Worm (Caenorhabditis elegans) whole organism, L1 larva: ENCODE results near the gene lgc-39.
A peak's percentile ranks its signal among the peaks of the same experiment; 100 is the strongest.

Source experiments
- C34B4.2 ChIP-seq: sonication (generic microtip); optimal IDR thresholded peaks from 2 replicates; lab custom pipeline; 2017; ENCODE audit warnings: mild to moderate bottlenecking, missing genetic modification characterization, missing compliant biosample characterization
- aha-1 ChIP-seq: fragments of 150-350 bp; optimal IDR thresholded peaks from 2 replicates; lab custom pipeline; 2014; ENCODE audit warnings: missing biosample characterization, missing genetic modification characterization
- alr-1 ChIP-seq: fragments of 200-800 bp; sonication (Bioruptor generic); optimal IDR thresholded peaks from 2 replicates; lab custom pipeline; 2018; ENCODE audit warnings: borderline replicate concordance, mild to moderate bottlenecking, missing genetic modification characterization, missing compliant biosample characterization
- aly-2 ChIP-seq: fragments of 150-350 bp; optimal IDR thresholded peaks from 2 replicates; lab custom pipeline; 2014; ENCODE audit warnings: missing biosample characterization, missing genetic modification characterization
- ama-1 ChIP-seq: fragments of 150-350 bp; optimal IDR thresholded peaks from 2 replicates; lab custom pipeline; 2014
- blmp-1 ChIP-seq: fragments of 150-350 bp; optimal IDR thresholded peaks from 2 replicates; lab custom pipeline; 2014; ENCODE audit warnings: missing biosample characterization, missing genetic modification characterization
- ceh-8 ChIP-seq: fragments of 200-800 bp; sonication (Bioruptor generic); optimal IDR thresholded peaks from 2 replicates; lab custom pipeline; 2018; ENCODE audit warnings: mild to moderate bottlenecking, missing genetic modification characterization, moderate library complexity, missing compliant biosample characterization
- ceh-82 ChIP-seq, 3 experiments: fragments of 150-350 bp in 1 of 3; sonication (generic microtip) in 2 of 3; optimal IDR thresholded peaks; 2 replicates each; lab custom pipeline; 2014 to 2017; ENCODE audit warnings: missing biosample characterization in 3 of 3, missing genetic modification characterization in 3 of 3
- ces-1 ChIP-seq: fragments of 150-350 bp; optimal IDR thresholded peaks from 2 replicates; lab custom pipeline; 2014; ENCODE audit warnings: missing biosample characterization, missing genetic modification reagents, missing genetic modification characterization
- dsc-1 ChIP-seq: sonication (generic microtip); optimal IDR thresholded peaks from 2 replicates; lab custom pipeline; 2016; ENCODE audit warnings: mild to moderate bottlenecking, missing genetic modification characterization, missing compliant biosample characterization
- efl-1 ChIP-seq, 4 experiments: fragments of 150-350 bp; optimal IDR thresholded peaks in 3 of 4; peaks in 1 of 4; 1 replicate in 1 of 4; 2 replicates in 3 of 4; lab custom pipeline; 2014; ENCODE audit warnings: missing biosample characterization in 2 of 4, missing genetic modification characterization in 2 of 4, missing genetic modification reagents in 2 of 4
- efl-3 ChIP-seq: fragments of 200-800 bp; sonication (Bioruptor generic); optimal IDR thresholded peaks from 2 replicates; lab custom pipeline; 2018; ENCODE audit warnings: mild to moderate bottlenecking, missing genetic modification characterization, missing compliant biosample characterization
- egl-27 ChIP-seq, 2 experiments: fragments of 150-350 bp in 1 of 2; sonication (generic microtip); optimal IDR thresholded peaks; 3 replicates each; lab custom pipeline; 2017 to 2018; ENCODE audit warnings: missing biosample characterization in 2 of 2, missing genetic modification characterization in 2 of 2, missing genetic modification reagents in 2 of 2
- elt-3 ChIP-seq, 6 experiments: fragments of 150-350 bp in 1 of 6; sonication (generic microtip); optimal IDR thresholded peaks; 2 replicates each; lab custom pipeline; 2017 to 2018; ENCODE audit warnings: missing biosample characterization in 6 of 6, missing genetic modification characterization in 6 of 6, inconsistent platforms in 1 of 6
- ets-5 ChIP-seq: fragments of 200-800 bp; sonication (Bioruptor generic); IDR thresholded peaks from 2 replicates; pipeline ENCODE4 v1.3.6; 2022; ENCODE audit warnings: missing genetic modification characterization, missing compliant biosample characterization
- fkh-10 ChIP-seq: sonication (generic microtip); optimal IDR thresholded peaks from 2 replicates; lab custom pipeline; 2017; ENCODE audit warnings: missing biosample characterization, missing genetic modification reagents, missing genetic modification characterization
- fkh-4 ChIP-seq: sonication (generic microtip); optimal IDR thresholded peaks from 2 replicates; lab custom pipeline; 2016; ENCODE audit warnings: missing compliant biosample characterization, missing genetic modification characterization, borderline replicate concordance
- irx-1 ChIP-seq: sonication (generic microtip); optimal IDR thresholded peaks from 2 replicates; lab custom pipeline; 2016; ENCODE audit warnings: missing genetic modification characterization, missing compliant biosample characterization
- isw-1 ChIP-seq: fragments of 200-800 bp; sonication (Bioruptor generic); IDR thresholded peaks from 2 replicates; pipeline ENCODE4 v1.3.6; 2022; ENCODE audit warnings: missing genetic modification characterization, missing compliant biosample characterization
- jun-1 ChIP-seq: fragments of 150-350 bp; optimal IDR thresholded peaks from 2 replicates; lab custom pipeline; 2014; ENCODE audit warnings: missing biosample characterization, missing genetic modification reagents, missing genetic modification characterization
- lin-14 ChIP-seq: fragments of 200-800 bp; sonication (Bioruptor generic); optimal IDR thresholded peaks from 2 replicates; lab custom pipeline; 2018; ENCODE audit warnings: mild to moderate bottlenecking, missing genetic modification characterization, moderate library complexity, missing compliant biosample characterization
- lin-15B ChIP-seq: fragments of 150-350 bp; sonication (generic microtip); optimal IDR thresholded peaks from 3 replicates; lab custom pipeline; 2014; ENCODE audit warnings: missing biosample characterization, missing genetic modification characterization
- lir-3 ChIP-seq: sonication (generic microtip); optimal IDR thresholded peaks from 2 replicates; lab custom pipeline; 2016; ENCODE audit warnings: mild to moderate bottlenecking, missing genetic modification characterization, moderate library complexity, missing compliant biosample characterization; ENCODE audit not compliant: poor library complexity
- lsy-2 ChIP-seq, 2 experiments: fragments of 150-350 bp; optimal IDR thresholded peaks; 2 replicates each; lab custom pipeline; 2014; ENCODE audit warnings: missing biosample characterization in 2 of 2, missing genetic modification characterization in 2 of 2
- mab-9 ChIP-seq: fragments of 200-800 bp; sonication (Bioruptor generic); IDR thresholded peaks from 2 replicates; pipeline ENCODE4 v1.3.6; 2022; ENCODE audit warnings: missing genetic modification reagents, missing genetic modification characterization, missing compliant biosample characterization
- mef-2 ChIP-seq: fragments of 150-350 bp; optimal IDR thresholded peaks from 2 replicates; lab custom pipeline; 2014; ENCODE audit warnings: missing biosample characterization, missing genetic modification characterization
- mep-1 ChIP-seq: fragments of 150-350 bp; optimal IDR thresholded peaks from 2 replicates; lab custom pipeline; 2014; ENCODE audit warnings: missing biosample characterization, missing genetic modification characterization
- nhr-12 ChIP-seq: sonication (generic microtip); optimal IDR thresholded peaks from 2 replicates; lab custom pipeline; 2017; ENCODE audit warnings: missing biosample characterization, missing genetic modification characterization
- nhr-20 ChIP-seq: sonication (generic microtip); optimal IDR thresholded peaks from 2 replicates; lab custom pipeline; 2016; ENCODE audit warnings: mild to moderate bottlenecking, missing genetic modification characterization, missing compliant biosample characterization
- nhr-237 ChIP-seq: fragments of 150-350 bp; optimal IDR thresholded peaks from 2 replicates; lab custom pipeline; 2014; ENCODE audit warnings: missing biosample characterization, missing genetic modification characterization
- nhr-28 ChIP-seq: fragments of 150-350 bp; optimal IDR thresholded peaks from 2 replicates; lab custom pipeline; 2014; ENCODE audit warnings: missing biosample characterization, missing genetic modification characterization
- nhr-71 ChIP-seq: sonication (generic microtip); optimal IDR thresholded peaks from 2 replicates; lab custom pipeline; 2016; ENCODE audit warnings: mild to moderate bottlenecking, missing genetic modification characterization, moderate library complexity, missing compliant biosample characterization
- nhr-76 ChIP-seq: sonication (generic microtip); optimal IDR thresholded peaks from 2 replicates; lab custom pipeline; 2017; ENCODE audit warnings: missing biosample characterization, missing genetic modification characterization
- pag-3 ChIP-seq: sonication (generic microtip); optimal IDR thresholded peaks from 2 replicates; lab custom pipeline; 2017; ENCODE audit warnings: missing genetic modification characterization, mild to moderate bottlenecking, missing compliant biosample characterization, antibody characterized with exemption, borderline replicate concordance; ENCODE audit not compliant: insufficient read depth
- pax-3 ChIP-seq: fragments of 200-800 bp; sonication (Bioruptor generic); optimal IDR thresholded peaks from 2 replicates; lab custom pipeline; 2018; ENCODE audit warnings: mild to moderate bottlenecking, missing genetic modification characterization, moderate library complexity, missing compliant biosample characterization
- pqm-1 ChIP-seq: sonication (generic microtip); optimal IDR thresholded peaks from 3 replicates; lab custom pipeline; 2017; ENCODE audit warnings: missing biosample characterization, missing genetic modification characterization
- rnt-1 ChIP-seq: sonication (generic microtip); optimal IDR thresholded peaks from 2 replicates; lab custom pipeline; 2016; ENCODE audit warnings: mild to moderate bottlenecking, missing genetic modification characterization, moderate library complexity, missing compliant biosample characterization
- skn-1 ChIP-seq: fragments of 150-350 bp; optimal IDR thresholded peaks from 2 replicates; lab custom pipeline; 2014; ENCODE audit warnings: missing biosample characterization, missing genetic modification characterization
- sptf-1 ChIP-seq: fragments of 150-350 bp; optimal IDR thresholded peaks from 2 replicates; lab custom pipeline; 2014; ENCODE audit warnings: missing biosample characterization, missing genetic modification characterization
- sup-37 ChIP-seq: fragments of 200-800 bp; sonication (Bioruptor generic); optimal IDR thresholded peaks from 2 replicates; lab custom pipeline; 2018; ENCODE audit warnings: mild to moderate bottlenecking, missing genetic modification characterization, missing compliant biosample characterization
- swsn-7 ChIP-seq: sonication (generic microtip); optimal IDR thresholded peaks from 2 replicates; lab custom pipeline; 2016; ENCODE audit warnings: missing genetic modification characterization, missing compliant biosample characterization
- unc-30 ChIP-seq: sonication (generic microtip); optimal IDR thresholded peaks from 2 replicates; lab custom pipeline; 2017; ENCODE audit warnings: missing biosample characterization, missing genetic modification characterization
- unc-62 ChIP-seq: fragments of 150-350 bp; optimal IDR thresholded peaks from 2 replicates; lab custom pipeline; 2014; ENCODE audit warnings: missing biosample characterization, missing genetic modification reagents, missing genetic modification characterization
- unc-86 ChIP-seq: sonication (generic microtip); optimal IDR thresholded peaks from 2 replicates; lab custom pipeline; 2016; ENCODE audit warnings: missing genetic modification characterization, missing compliant biosample characterization
- vab-15 ChIP-seq: sonication (generic microtip); optimal IDR thresholded peaks from 2 replicates; lab custom pipeline; 2017; ENCODE audit warnings: missing genotype, mild to moderate bottlenecking, missing genetic modification characterization, missing compliant biosample characterization
- xbp-1 ChIP-seq: sonication (generic microtip); optimal IDR thresholded peaks from 2 replicates; lab custom pipeline; 2016; ENCODE audit warnings: missing genetic modification characterization, missing compliant biosample characterization
- zag-1 ChIP-seq: fragments of 150-350 bp; optimal IDR thresholded peaks from 2 replicates; lab custom pipeline; 2014; ENCODE audit warnings: missing biosample characterization, missing genetic modification characterization
- ztf-11 ChIP-seq, 2 experiments: sonication (generic microtip); optimal IDR thresholded peaks; 2 replicates each; lab custom pipeline; 2016 to 2017; ENCODE audit warnings: missing genetic modification characterization in 2 of 2, missing biosample characterization in 1 of 2, missing compliant biosample characterization in 1 of 2
- ztf-4 ChIP-seq: fragments of 150-350 bp; optimal IDR thresholded peaks from 2 replicates; lab custom pipeline; 2014; ENCODE audit warnings: missing biosample characterization, missing genetic modification characterization

lgc-39 gene

ce11 chrV:7223152-7223551 is 47.9 kb downstream of the lgc-39 start, which contains the start of gene C13F10.7:
Gene C13F10.7, minus strand, starts transcription at chrV:7223252.
- TF ChIP-seq nhr-20 (tag; lab: Kevin White, UChicago) (no peak), zag-1 (no peak), irx-1 (tag; lab: Kevin White, UChicago) (no peak), mep-1 (no peak), C34B4.2 (tag; lab: Kevin White, UChicago) (no peak), sup-37 (no peak), ztf-11 (tag; optimal IDR thresholded peaks at IDR 0.05; lab: Kevin White, UChicago) (no peak), blmp-1 (tag; lab: Kevin White, UChicago) (no peak), aha-1 (no peak), unc-30 (tag; lab: Kevin White, UChicago) (no peak), nhr-12 (no peak), egl-27 (tag; optimal IDR thresholded peaks at IDR 0.05; lab: Kevin White, UChicago) (no peak), efl-3 (no peak)

ce11 chrV:7223941-7224340 is 48.6 kb downstream of the lgc-39 start, which contains the start of gene C13F10.1:
Gene C13F10.1, plus strand, starts transcription at chrV:7224078.
- TF ChIP-seq lir-3 = no peak
- TF ChIP-seq zag-1 = no peak
- peak in 1 of 3 experiments; percentile 2 for TF ChIP-seq ceh-82 (tag; optimal IDR thresholded peaks at IDR 0.05; lab: Kevin White, UChicago)
- no peak for TF ChIP-seq nhr-28 (tag; lab: Kevin White, UChicago)
- TF ChIP-seq alr-1 (tag; lab: Kevin White, UChicago) = no peak
- peak; percentile 23 for TF ChIP-seq dsc-1 (tag; lab: Kevin White, UChicago)
- no peak for TF ChIP-seq ets-5 (GFP tag; lab: Robert Waterston, UW)
- TF ChIP-seq swsn-7 = no peak
- no peak for TF ChIP-seq ceh-8
- no peak for TF ChIP-seq efl-1 (optimal IDR thresholded peaks at IDR 0.05; lab: Kevin White, UChicago)
- TF ChIP-seq efl-1 (GFP tag; optimal IDR thresholded peaks at IDR 0.05 in 1 of 2; lab: Kevin White, UChicago) = no peak
- TF ChIP-seq lin-14 (GFP tag; lab: Kevin White, UChicago) = peak; percentile 40
- TF ChIP-seq vab-15 = no peak
- TF ChIP-seq unc-62 (GFP tag; lab: Kevin White, UChicago) = no peak
- no peak for TF ChIP-seq nhr-237 (tag; lab: Kevin White, UChicago)
- TF ChIP-seq rnt-1 (tag; lab: Kevin White, UChicago) = peak; percentile 53

- TF ChIP-seq xbp-1 (tag; lab: Kevin White, UChicago) (no peak), swsn-7 (no peak), pag-3 (tag; lab: Kevin White, UChicago) (no peak), efl-3 (no peak), ztf-4 (tag; lab: Kevin White, UChicago) (no peak)
- TF ChIP-seq, all 84 proteins: peak for 0
These were observed 49.1 kb downstream of the lgc-39 start for ce11 chrV:7224353-7224752.

ce11 chrV:7224947-7225346 is 49.6 kb downstream of the lgc-39 start, which contains the start of gene fkb-3:
Gene fkb-3, plus strand, starts transcription at chrV:7225223.
- no peak for TF ChIP-seq ces-1 (GFP tag; lab: Kevin White, UChicago)
- no peak for TF ChIP-seq lsy-2 (tag; optimal IDR thresholded peaks at IDR 0.05; lab: Kevin White, UChicago)
- no peak for TF ChIP-seq xbp-1 (tag; lab: Kevin White, UChicago)
- TF ChIP-seq nhr-71 (tag; lab: Kevin White, UChicago) = no peak
- no peak for TF ChIP-seq unc-86 (tag; lab: Kevin White, UChicago)
- TF ChIP-seq isw-1 = no peak
- TF ChIP-seq pax-3 = no peak
- TF ChIP-seq ama-1 (lab: Kevin White, UChicago) = no peak
- no peak for TF ChIP-seq sptf-1 (tag; lab: Kevin White, UChicago)
- TF ChIP-seq mef-2 (tag; lab: Kevin White, UChicago) = no peak
- no peak for TF ChIP-seq mab-9 (GFP tag; lab: Robert Waterston, UW)
- TF ChIP-seq blmp-1 (tag; lab: Kevin White, UChicago) = peak; percentile 68
- peak; percentile 20 for TF ChIP-seq mep-1
- no peak for TF ChIP-seq skn-1 (tag; lab: Kevin White, UChicago)
- no peak for TF ChIP-seq lin-15B (tag; lab: Kevin White, UChicago)
- TF ChIP-seq aha-1 = no peak
- no peak for TF ChIP-seq unc-30 (tag; lab: Kevin White, UChicago)
- no peak for TF ChIP-seq jun-1 (tag; lab: Kevin White, UChicago)
- TF ChIP-seq pqm-1 (tag; lab: Kevin White, UChicago) = no peak
- peak in 1 of 6 experiments; percentile 38 for TF ChIP-seq elt-3 (tag; optimal IDR thresholded peaks at IDR 0.05; lab: Kevin White, UChicago)
- TF ChIP-seq nhr-76 = no peak
- no peak for TF ChIP-seq fkh-10 (GFP tag; lab: Kevin White, UChicago)
- no peak for TF ChIP-seq fkh-4
- TF ChIP-seq aly-2 (tag; lab: Kevin White, UChicago) = no peak
